Worm (Caenorhabditis elegans): ENCODE measurements around the gene F48G7.10.

DNA sequence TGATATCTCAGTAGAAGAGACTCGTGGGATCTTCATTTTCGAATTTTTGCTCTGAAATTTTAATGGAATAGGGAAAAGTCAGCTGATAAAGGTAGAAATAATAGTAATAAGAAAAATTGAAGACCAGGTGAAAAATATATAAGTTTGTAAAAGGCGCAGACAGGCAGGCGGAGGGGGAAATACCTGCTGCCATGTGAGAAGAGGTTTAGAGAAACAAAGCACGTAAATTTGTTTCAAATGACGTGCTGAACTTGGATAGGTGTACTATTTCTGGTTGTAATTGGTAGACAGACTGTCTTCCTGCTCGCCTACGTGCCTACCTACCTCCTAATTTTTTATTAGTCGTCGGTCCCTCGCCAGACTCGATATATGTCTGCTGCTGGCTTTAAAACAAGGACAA is 32.7 kb upstream of the F48G7.10 start, which contains the start of gene nhr-180:
- TF ChIP-seq ztf-4 (tag; optimal IDR thresholded peaks at IDR 0.05) (no peak), ceh-9 (tag; optimal IDR thresholded peaks at IDR 0.05) (no peak)
